Fruit fly (Drosophila melanogaster) whole organism, adult: Measurements from ENCODE around the gene uncNacbeta.

Experiments used
- CG14711 ChIP-seq: fragments of 200-800 bp; sonication (Bioruptor generic); optimal IDR thresholded peaks from 2 replicates; lab custom pipeline; 2018; ENCODE audit warnings: missing biosample characterization, mild to moderate bottlenecking, missing genetic modification characterization, moderate library complexity
- CG7045 ChIP-seq: fragments of 200-800 bp; sonication (Bioruptor generic); optimal IDR thresholded peaks from 2 replicates; lab custom pipeline; 2017; ENCODE audit warnings: missing biosample characterization, mild to moderate bottlenecking, missing genetic modification characterization
- Clk ChIP-seq: fragments of 200-800 bp; sonication (Bioruptor generic); optimal IDR thresholded peaks from 2 replicates; lab custom pipeline; 2017; ENCODE audit warnings: missing biosample characterization, missing genetic modification characterization
- bab1 ChIP-seq: fragments of 200-800 bp; sonication (Bioruptor generic); optimal IDR thresholded peaks from 3 replicates; lab custom pipeline; 2019; ENCODE audit warnings: missing biosample characterization, mild to moderate bottlenecking, missing genetic modification characterization, moderate library complexity

DNA sequence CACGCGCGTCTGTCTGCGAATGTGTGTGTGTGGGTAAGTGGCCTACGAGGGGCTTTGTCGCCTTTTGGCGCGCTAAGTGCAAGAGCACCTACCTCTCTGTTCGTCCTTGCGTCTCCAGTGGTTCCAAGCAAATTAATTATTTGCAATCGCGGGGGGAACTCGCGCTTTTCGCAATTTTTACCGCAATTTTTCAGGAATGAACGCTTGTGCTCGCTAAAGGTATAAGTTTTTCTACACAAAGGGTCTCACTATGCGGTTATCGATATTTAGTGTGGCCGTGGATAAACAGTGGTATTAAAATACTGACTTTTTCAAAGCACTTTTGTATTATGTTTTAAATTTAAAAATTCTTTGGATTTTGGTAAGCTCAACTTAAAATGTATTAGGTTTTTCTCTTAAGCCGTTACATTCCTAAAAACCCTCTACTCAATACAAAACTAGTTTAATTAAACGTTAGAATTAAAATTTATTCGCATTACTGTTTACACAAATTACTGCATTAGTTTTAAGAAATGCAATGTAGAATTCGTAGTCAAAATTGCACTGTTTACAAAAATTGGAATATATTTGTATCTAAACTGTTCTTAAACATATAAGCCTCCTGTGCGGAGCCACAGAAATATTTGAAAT, 21.2 kb downstream of the uncNacbeta start, which contains the start of gene lwr:
- TF ChIP-seq CG14711 (tag; lab: Kevin White, UChicago) (no peak), bab1 (GFP tag; lab: Kevin White, UChicago) (peak; percentile 33), CG7045 (no peak), Clk (GFP tag; lab: Kevin White, UChicago) (no peak)
